Worm (Caenorhabditis elegans): ENCODE data around the gene ndub-5.

ce11 chrII:5693893-5694292 is 2.7 kb upstream of the ndub-5 start, which contains the start of gene C25H3.3:
- no peak for TF ChIP-seq med-1 (GFP tag; optimal IDR thresholded peaks at IDR 0.05; ENCODE audit: insufficient read depth)
- no peak for TF ChIP-seq ref-1 (GFP tag; conservative IDR thresholded peaks at IDR 0.05)
- TF ChIP-seq T22C8.4 (GFP tag; IDR thresholded peaks at IDR 0.05): no peak
- no peak for TF ChIP-seq tab-1 (GFP tag; IDR thresholded peaks at IDR 0.05)
- no peak for TF ChIP-seq ztf-29 (GFP tag; IDR thresholded peaks at IDR 0.05)
- TF ChIP-seq flt-1 (GFP tag; IDR thresholded peaks at IDR 0.05): no peak
- no peak for TF ChIP-seq cog-1 (tag; optimal IDR thresholded peaks at IDR 0.05)

Data from whole organism, midembryonic.